Fruit fly (Drosophila melanogaster): ENCODE measurements around the gene BBIP1.

The BBIP1 gene

dm6 chr3R:9401127-9401603, 3.0 kb upstream of the BBIP1 start, which contains the start of the genes RpL34b and CG8132:
Gene RpL34b (minus strand): TSS chr3R:9401226.
Gene CG8132 (plus strand): TSS chr3R:9401495.
- TF ChIP-seq HLH106 (tag; optimal IDR thresholded peaks at IDR 0.05) (peak; percentile 97), Hr78 (GFP tag; optimal IDR thresholded peaks at IDR 0.05) (no peak), br (GFP tag; optimal IDR thresholded peaks at IDR 0.05) (peak; percentile 96), dl (GFP tag; optimal IDR thresholded peaks at IDR 0.05; ENCODE audit: insufficient read depth in 1 of 2, partially characterized antibody in 2 of 2) (no peak), N (GFP tag; optimal IDR thresholded peaks at IDR 0.05) (no peak), sv (GFP tag; optimal IDR thresholded peaks at IDR 0.05) (peak; percentile 97), Mio (GFP tag; optimal IDR thresholded peaks at IDR 0.05) (peak; percentile 87), woc (GFP tag; optimal IDR thresholded peaks at IDR 0.05) (peak; percentile 86), lola (GFP tag; optimal IDR thresholded peaks at IDR 0.05) (no peak), psq (GFP tag; optimal IDR thresholded peaks at IDR 0.05) (peak; percentile 88), usp (GFP tag; optimal IDR thresholded peaks at IDR 0.05) (no peak), Abd-B (GFP tag; optimal IDR thresholded peaks at IDR 0.05) (no peak), Hr83 (GFP tag; optimal IDR thresholded peaks at IDR 0.05; ENCODE audit: poor library complexity, severe bottlenecking) (peak; percentile 96), Jra (GFP tag; optimal IDR thresholded peaks at IDR 0.05) (peak; percentile 96), pan (optimal IDR thresholded peaks at IDR 0.05) (no peak), CrebA (GFP tag; optimal IDR thresholded peaks at IDR 0.05; ENCODE audit: borderline replicate concordance) (no peak), h (GFP tag; optimal IDR thresholded peaks at IDR 0.05) (peak; percentile 98), tai (GFP tag; optimal IDR thresholded peaks at IDR 0.05) (no peak), brk (GFP tag; optimal IDR thresholded peaks at IDR 0.05) (no peak), Hnf4 (GFP tag; optimal IDR thresholded peaks at IDR 0.05) (peak; percentile 97), jim (GFP tag; optimal IDR thresholded peaks at IDR 0.05) (peak; percentile 85), dsf (GFP tag; optimal IDR thresholded peaks at IDR 0.05; ENCODE audit: borderline replicate concordance) (peak; percentile 90), CG32264 (GFP tag; optimal IDR thresholded peaks at IDR 0.05) (peak; percentile 73), GATAd (GFP tag; optimal IDR thresholded peaks at IDR 0.05) (peak; percentile 91), dmrt93B (GFP tag; optimal IDR thresholded peaks at IDR 0.05) (peak; percentile 96), Vsx2 (GFP tag; optimal IDR thresholded peaks at IDR 0.05; ENCODE audit: partially characterized antibody) (no peak), Myc (optimal IDR thresholded peaks at IDR 0.05) (peak; percentile 83), Dfd (GFP tag; optimal IDR thresholded peaks at IDR 0.05) (no peak), ey (GFP tag; optimal IDR thresholded peaks at IDR 0.05) (peak; percentile 93), fru (GFP tag; optimal IDR thresholded peaks at IDR 0.05) (peak; percentile 95), Rel (GFP tag; optimal IDR thresholded peaks at IDR 0.05) (peak; percentile 73), Rel (tag; optimal IDR thresholded peaks at IDR 0.05) (peak; percentile 84), Sp1 (GFP tag; optimal IDR thresholded peaks at IDR 0.05) (peak; percentile 96), CG9705 (GFP tag; optimal IDR thresholded peaks at IDR 0.05) (peak; percentile 97), OdsH (GFP tag; optimal IDR thresholded peaks at IDR 0.05) (peak; percentile 93), sage (GFP tag; optimal IDR thresholded peaks at IDR 0.05) (no peak), rgr (GFP tag; optimal IDR thresholded peaks at IDR 0.05) (peak; percentile 96), foxo (GFP tag; optimal IDR thresholded peaks at IDR 0.05) (peak; percentile 27 to 98), Dif (GFP tag; optimal IDR thresholded peaks at IDR 0.05; ENCODE audit: partially characterized antibody) (peak; percentile 17)

dm6 chr3R:9408069-9408468, 3.9 kb downstream of the BBIP1 start, which contains the start of gene CG44261:
Gene CG44261 (minus strand): TSS chr3R:9408169.
- no peak for TF ChIP-seq jim (GFP tag; optimal IDR thresholded peaks at IDR 0.05)
- TF ChIP-seq HLH106 (tag; optimal IDR thresholded peaks at IDR 0.05) = no peak
- no peak for TF ChIP-seq sage (GFP tag; optimal IDR thresholded peaks at IDR 0.05)
- no peak for TF ChIP-seq Hr78 (GFP tag; optimal IDR thresholded peaks at IDR 0.05)
- TF ChIP-seq brk (GFP tag; optimal IDR thresholded peaks at IDR 0.05) = no peak
- no peak for TF ChIP-seq Jra (GFP tag; optimal IDR thresholded peaks at IDR 0.05)
- no peak for TF ChIP-seq dmrt93B (GFP tag; optimal IDR thresholded peaks at IDR 0.05)
- TF ChIP-seq Dif (GFP tag; optimal IDR thresholded peaks at IDR 0.05; ENCODE audit: partially characterized antibody) = no peak
- TF ChIP-seq woc (GFP tag; optimal IDR thresholded peaks at IDR 0.05) = no peak
- no peak for TF ChIP-seq psq (GFP tag; optimal IDR thresholded peaks at IDR 0.05)
- TF ChIP-seq Abd-B (GFP tag; optimal IDR thresholded peaks at IDR 0.05) = no peak
- TF ChIP-seq dsf (GFP tag; optimal IDR thresholded peaks at IDR 0.05; ENCODE audit: borderline replicate concordance) = no peak

Measured in whole organism, wandering third instar larva.